Fruit fly (Drosophila melanogaster) whole organism, embryonic: ENCODE measurements around the gene Irc.
A peak's percentile ranks its signal among the peaks of the same experiment; 100 is the strongest.

Experiments
- Ada2b ChIP-seq: fragments of 200-800 bp; sonication (Bioruptor generic); IDR thresholded peaks from 2 replicates; pipeline ENCODE4 v1.3.6; 2022; ENCODE audit warnings: missing biosample characterization, missing genetic modification characterization
- Antp ChIP-seq: fragments of 200-800 bp; sonication (Bioruptor generic); optimal IDR thresholded peaks from 3 replicates; lab custom pipeline; 2016; ENCODE audit warnings: missing biosample characterization, missing genetic modification characterization
- B-H1 ChIP-seq: fragments of 200-800 bp; sonication (Bioruptor generic); IDR thresholded peaks from 3 replicates; pipeline ENCODE4 v1.3.6; 2022; ENCODE audit warnings: missing biosample characterization, missing genetic modification characterization
- BEAF-32 ChIP-seq: fragments of 200-800 bp; sonication (Bioruptor generic); optimal IDR thresholded peaks from 3 replicates; lab custom pipeline; 2017; ENCODE audit warnings: missing biosample characterization, missing genetic modification characterization, mild to moderate bottlenecking, moderate library complexity, missing genetic modification reagents
- CG1024 ChIP-seq: fragments of 200-800 bp; sonication (Bioruptor generic); IDR thresholded peaks from 2 replicates; pipeline ENCODE4 v1.3.6; 2022; ENCODE audit warnings: missing biosample characterization, missing genetic modification characterization
- CG10979 ChIP-seq: fragments of 200-800 bp; sonication (Bioruptor generic); optimal IDR thresholded peaks from 2 replicates; lab custom pipeline; 2018; ENCODE audit warnings: missing biosample characterization, mild to moderate bottlenecking, missing genetic modification characterization, moderate library complexity
- CG12071 ChIP-seq: fragments of 200-800 bp; sonication (Bioruptor generic); optimal IDR thresholded peaks from 3 replicates; lab custom pipeline; 2018; ENCODE audit warnings: missing biosample characterization, mild to moderate bottlenecking, missing genetic modification characterization
- CG13287 ChIP-seq: fragments of 200-800 bp; sonication (Bioruptor generic); IDR thresholded peaks from 2 replicates; pipeline ENCODE4 v1.3.6; 2022; ENCODE audit warnings: missing biosample characterization, missing genetic modification characterization; ENCODE audit not compliant: partially characterized antibody
- CG14667 ChIP-seq: fragments of 200-800 bp; sonication (Bioruptor generic); IDR thresholded peaks from 2 replicates; pipeline ENCODE4 v1.3.6; 2022; ENCODE audit warnings: missing biosample characterization, missing genetic modification characterization
- CG15269 ChIP-seq: fragments of 200-800 bp; sonication (Bioruptor generic); optimal IDR thresholded peaks from 2 replicates; lab custom pipeline; 2018; ENCODE audit warnings: missing biosample characterization, mild to moderate bottlenecking, missing genetic modification characterization, moderate library complexity
- CG17359 ChIP-seq: fragments of 200-800 bp; sonication (Bioruptor generic); optimal IDR thresholded peaks from 3 replicates; lab custom pipeline; 2018; ENCODE audit warnings: missing biosample characterization, mild to moderate bottlenecking, missing genetic modification characterization, moderate library complexity
- CG18011 ChIP-seq: fragments of 200-800 bp; sonication (Bioruptor generic); optimal IDR thresholded peaks from 2 replicates; lab custom pipeline; 2017; ENCODE audit warnings: missing biosample characterization, missing genetic modification characterization, mild to moderate bottlenecking, moderate library complexity, missing genotype
- CG3163 ChIP-seq: fragments of 200-800 bp; sonication (Bioruptor generic); optimal IDR thresholded peaks from 3 replicates; lab custom pipeline; 2016; ENCODE audit warnings: missing biosample characterization, missing genetic modification characterization
- CG3995 ChIP-seq: fragments of 200-800 bp; sonication (Bioruptor generic); optimal IDR thresholded peaks from 3 replicates; lab custom pipeline; 2016; ENCODE audit warnings: missing biosample characterization, missing genetic modification characterization
- CG4360 ChIP-seq: fragments of 200-800 bp; sonication (Bioruptor generic); IDR thresholded peaks from 2 replicates; pipeline ENCODE4 v1.3.6; 2022; ENCODE audit warnings: missing biosample characterization, missing genetic modification characterization
- CG6272 ChIP-seq: fragments of 200-800 bp; sonication (Bioruptor generic); IDR thresholded peaks from 2 replicates; pipeline ENCODE4 v1.3.6; 2022; ENCODE audit warnings: missing biosample characterization, missing genetic modification characterization
- CG6683 ChIP-seq: fragments of 200-800 bp; sonication (Bioruptor generic); optimal IDR thresholded peaks from 2 replicates; lab custom pipeline; 2017; ENCODE audit warnings: missing biosample characterization, mild to moderate bottlenecking, missing genetic modification characterization, missing genetic modification reagents
- CG6689 ChIP-seq: fragments of 200-800 bp; sonication (Bioruptor generic); IDR thresholded peaks from 2 replicates; pipeline ENCODE4 v1.3.6; 2022; ENCODE audit warnings: missing biosample characterization, missing genetic modification characterization
- CG8089 ChIP-seq: fragments of 200-800 bp; sonication (Bioruptor generic); optimal IDR thresholded peaks from 3 replicates; lab custom pipeline; 2016; ENCODE audit warnings: missing biosample characterization, missing genetic modification characterization
- CG9609 ChIP-seq: fragments of 200-800 bp; sonication (Bioruptor generic); optimal IDR thresholded peaks from 3 replicates; lab custom pipeline; 2016; ENCODE audit warnings: missing biosample characterization, missing genetic modification characterization
- CoRest ChIP-seq: fragments of 200-800 bp; sonication (Bioruptor generic); optimal IDR thresholded peaks from 3 replicates; lab custom pipeline; 2018; ENCODE audit warnings: missing biosample characterization, mild to moderate bottlenecking, missing genetic modification characterization, moderate library complexity
- Dbx ChIP-seq: fragments of 200-800 bp; sonication (Bioruptor generic); IDR thresholded peaks from 3 replicates; pipeline ENCODE4 v1.3.6; 2022; ENCODE audit warnings: missing biosample characterization, missing genetic modification characterization
- Dll ChIP-seq: fragments of 200-800 bp; sonication (Bioruptor generic); IDR thresholded peaks from 4 replicates; pipeline ENCODE4 v1.3.6; 2022; ENCODE audit warnings: missing biosample characterization, missing genetic modification characterization; ENCODE audit not compliant: partially characterized antibody
- Hey ChIP-seq: fragments of 200-800 bp; sonication (Bioruptor generic); optimal IDR thresholded peaks from 3 replicates; lab custom pipeline; 2018; ENCODE audit warnings: missing biosample characterization, mild to moderate bottlenecking, missing genetic modification characterization
- HmgZ ChIP-seq: fragments of 200-800 bp; sonication (Bioruptor generic); optimal IDR thresholded peaks from 2 replicates; lab custom pipeline; 2018; ENCODE audit warnings: missing biosample characterization, mild to moderate bottlenecking, missing genetic modification characterization
- Hr78 ChIP-seq, 2 experiments: fragments of 200-800 bp in 1 of 2; fragments of >200 bp in 1 of 2; sonication (Bioruptor generic) in 1 of 2; optimal IDR thresholded peaks; 2 replicates each; lab custom pipeline; 2017 to 2019; ENCODE audit warnings: missing biosample characterization in 2 of 2, missing genetic modification characterization in 2 of 2, mild to moderate bottlenecking in 1 of 2, moderate library complexity in 1 of 2
- Max ChIP-seq: fragments of 200-800 bp; sonication (Bioruptor generic); optimal IDR thresholded peaks from 2 replicates; lab custom pipeline; 2016; ENCODE audit warnings: missing biosample characterization, mild to moderate bottlenecking, missing genetic modification characterization
- NC2α ChIP-seq: fragments of 200-800 bp; sonication (Bioruptor generic); optimal IDR thresholded peaks from 2 replicates; lab custom pipeline; 2016; ENCODE audit warnings: missing biosample characterization, missing genetic modification characterization
- NK7.1 ChIP-seq: fragments of 200-800 bp; sonication (Bioruptor generic); optimal IDR thresholded peaks from 3 replicates; lab custom pipeline; 2016; ENCODE audit warnings: missing biosample characterization, missing genetic modification characterization
- Opbp ChIP-seq: fragments of 200-800 bp; sonication (Bioruptor generic); IDR thresholded peaks from 3 replicates; pipeline ENCODE4 v1.3.6; 2022; ENCODE audit warnings: missing biosample characterization, missing genetic modification characterization; ENCODE audit not compliant: partially characterized antibody
- Rx ChIP-seq: fragments of 200-800 bp; sonication (Bioruptor generic); IDR thresholded peaks from 2 replicates; pipeline ENCODE4 v1.3.6; 2022; ENCODE audit warnings: missing biosample characterization, missing genetic modification characterization
- Six4 ChIP-seq: fragments of 200-800 bp; sonication (Bioruptor generic); optimal IDR thresholded peaks from 2 replicates; lab custom pipeline; 2016; ENCODE audit warnings: missing biosample characterization, missing genetic modification characterization
- Sry-δ ChIP-seq: fragments of 200-800 bp; sonication (Bioruptor generic); optimal IDR thresholded peaks from 2 replicates; lab custom pipeline; 2016; ENCODE audit warnings: missing biosample characterization, missing genetic modification characterization
- al ChIP-seq: fragments of 200-800 bp; sonication (Bioruptor generic); IDR thresholded peaks from 2 replicates; pipeline ENCODE4 v1.3.6; 2022; ENCODE audit warnings: missing biosample characterization, missing genetic modification characterization
- br ChIP-seq: fragments of >200 bp; optimal IDR thresholded peaks from 2 replicates; lab custom pipeline; 2017
- caup ChIP-seq: fragments of 200-800 bp; sonication (Bioruptor generic); optimal IDR thresholded peaks from 3 replicates; lab custom pipeline; 2017; ENCODE audit warnings: missing biosample characterization, mild to moderate bottlenecking, missing genetic modification characterization, moderate library complexity; ENCODE audit not compliant: severe bottlenecking
- chm ChIP-seq: fragments of 200-800 bp; sonication (Bioruptor generic); IDR thresholded peaks from 2 replicates; pipeline ENCODE4 v1.3.6; 2022; ENCODE audit warnings: missing biosample characterization, missing genetic modification characterization
- crc ChIP-seq: fragments of 200-800 bp; sonication (Bioruptor generic); optimal IDR thresholded peaks from 2 replicates; lab custom pipeline; 2016; ENCODE audit warnings: missing biosample characterization, missing genetic modification characterization
- emc ChIP-seq: fragments of 200-800 bp; sonication (Bioruptor generic); optimal IDR thresholded peaks from 2 replicates; lab custom pipeline; 2016; ENCODE audit warnings: missing biosample characterization, missing genetic modification characterization
- gsb-n ChIP-seq: fragments of 200-800 bp; sonication (Bioruptor generic); optimal IDR thresholded peaks from 3 replicates; lab custom pipeline; 2018; ENCODE audit warnings: missing biosample characterization, mild to moderate bottlenecking, missing genetic modification characterization
- h ChIP-seq: fragments of >200 bp; optimal IDR thresholded peaks from 2 replicates; lab custom pipeline; 2017
- inv ChIP-seq: fragments of 200-800 bp; sonication (Bioruptor generic); IDR thresholded peaks from 2 replicates; pipeline ENCODE4 v1.3.6; 2022; ENCODE audit warnings: missing biosample characterization, missing genetic modification characterization; ENCODE audit not compliant: partially characterized antibody
- lbe ChIP-seq: fragments of 200-800 bp; sonication (Bioruptor generic); optimal IDR thresholded peaks from 2 replicates; lab custom pipeline; 2016; ENCODE audit warnings: missing biosample characterization, mild to moderate bottlenecking, missing genetic modification characterization
- oc ChIP-seq: fragments of 200-800 bp; sonication (Bioruptor generic); optimal IDR thresholded peaks from 2 replicates; lab custom pipeline; 2018; ENCODE audit warnings: missing biosample characterization, mild to moderate bottlenecking, missing genetic modification characterization, moderate library complexity
- org-1 ChIP-seq: fragments of 200-800 bp; sonication (Bioruptor generic); optimal IDR thresholded peaks from 2 replicates; lab custom pipeline; 2017; ENCODE audit warnings: missing biosample characterization, missing genetic modification characterization
- sd ChIP-seq: fragments of 200-800 bp; sonication (Bioruptor generic); optimal IDR thresholded peaks from 3 replicates; lab custom pipeline; 2018; ENCODE audit warnings: missing biosample characterization, mild to moderate bottlenecking, missing genetic modification characterization, moderate library complexity
- shn ChIP-seq: fragments of 200-800 bp; sonication (Bioruptor generic); optimal IDR thresholded peaks from 3 replicates; lab custom pipeline; 2016; ENCODE audit warnings: missing biosample characterization, missing genetic modification characterization
- sqz ChIP-seq: fragments of 200-800 bp; sonication (Bioruptor generic); optimal IDR thresholded peaks from 3 replicates; lab custom pipeline; 2018; ENCODE audit warnings: missing biosample characterization, mild to moderate bottlenecking, missing genetic modification characterization
- stc ChIP-seq: fragments of 200-800 bp; sonication (Bioruptor generic); IDR thresholded peaks from 2 replicates; pipeline ENCODE4 v1.3.6; 2022; ENCODE audit warnings: missing biosample characterization, missing genetic modification characterization
- sug ChIP-seq: fragments of 200-800 bp; optimal IDR thresholded peaks from 2 replicates; lab custom pipeline; 2019; ENCODE audit warnings: missing biosample characterization, mild to moderate bottlenecking, missing genetic modification characterization, moderate library complexity
- tna ChIP-seq: fragments of 200-800 bp; sonication (Bioruptor generic); IDR thresholded peaks from 2 replicates; pipeline ENCODE4 v1.3.6; 2022; ENCODE audit warnings: missing biosample characterization, missing genetic modification characterization; ENCODE audit not compliant: partially characterized antibody
- toy ChIP-seq: fragments of 200-800 bp; sonication (Bioruptor generic); IDR thresholded peaks from 2 replicates; pipeline ENCODE4 v1.3.6; 2022; ENCODE audit warnings: missing biosample characterization, missing genetic modification characterization

Gene Irc

DNA sequence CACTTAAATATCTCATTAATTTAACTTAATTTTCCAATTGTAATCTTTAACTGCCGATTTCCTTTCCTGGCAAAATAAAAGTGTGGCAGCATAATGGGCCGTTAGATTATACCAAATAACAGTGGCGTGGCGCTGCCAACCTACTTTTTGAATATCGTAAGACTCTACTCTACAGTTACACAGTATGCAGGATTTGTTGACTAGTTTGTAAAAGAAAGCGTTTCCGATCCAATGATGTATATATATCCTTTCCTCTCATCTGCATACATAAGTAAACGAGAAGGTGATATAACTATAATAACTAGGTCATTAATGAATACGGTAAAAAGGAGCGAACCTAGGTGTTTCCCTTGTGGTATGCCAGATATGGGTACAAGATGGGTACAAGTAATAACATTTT is 10.9 kb upstream of the Irc start, which contains the start of gene EMC2B (continued):
- no peak for TF ChIP-seq Opbp (GFP tag; lab: Robert Waterston, UW)
- no peak for TF ChIP-seq sd (tag; lab: Kevin White, UChicago)
- TF ChIP-seq Hr78 (GFP tag; optimal IDR thresholded peaks at IDR 0.05; lab: Kevin White, UChicago), result no peak
- TF ChIP-seq toy (GFP tag; lab: Robert Waterston, UW), result no peak
- no peak for TF ChIP-seq Six4 (GFP tag; lab: Kevin White, UChicago)
- TF ChIP-seq br, result no peak
- TF ChIP-seq CoRest (tag; lab: Kevin White, UChicago), result peak; percentile 55
- no peak for TF ChIP-seq org-1 (GFP tag; lab: Kevin White, UChicago)
- peak; percentile 35 for TF ChIP-seq CG15269 (tag; lab: Kevin White, UChicago)
- no peak for TF ChIP-seq crc (GFP tag; lab: Kevin White, UChicago)
- TF ChIP-seq oc, result no peak
- no peak for TF ChIP-seq CG14667 (GFP tag; lab: Robert Waterston, UW)
- peak; percentile 5 for TF ChIP-seq gsb-n
- no peak for TF ChIP-seq CG13287 (GFP tag; lab: Robert Waterston, UW)
- TF ChIP-seq CG6689 (GFP tag; lab: Robert Waterston, UW), result no peak
- no peak for TF ChIP-seq al (GFP tag; lab: Robert Waterston, UW)
- TF ChIP-seq HmgZ (tag; lab: Kevin White, UChicago), result peak; percentile 52
- no peak for TF ChIP-seq stc
- no peak for TF ChIP-seq Dbx (GFP tag; lab: Robert Waterston, UW)
- TF ChIP-seq lbe, result no peak
- peak; percentile 2 for TF ChIP-seq CG3995 (GFP tag; lab: Kevin White, UChicago)
- TF ChIP-seq CG6683 (GFP tag; lab: Kevin White, UChicago), result no peak
- no peak for TF ChIP-seq Sry-δ (GFP tag; lab: Kevin White, UChicago)
- peak; percentile 41 for TF ChIP-seq CG9609
- peak; percentile 42 for TF ChIP-seq NK7.1 (GFP tag; lab: Kevin White, UChicago)
- TF ChIP-seq Ada2b (GFP tag; lab: Robert Waterston, UW), result no peak
- no peak for TF ChIP-seq CG3163 (GFP tag; lab: Kevin White, UChicago)
- TF ChIP-seq CG4360, result no peak
- TF ChIP-seq CG8089 (GFP tag; lab: Kevin White, UChicago), result no peak
- TF ChIP-seq CG17359 (tag; lab: Kevin White, UChicago), result peak; percentile 12
- TF ChIP-seq Max (GFP tag; lab: Kevin White, UChicago), result no peak
- no peak for TF ChIP-seq Dll (GFP tag; lab: Robert Waterston, UW)
- no peak for TF ChIP-seq chm (GFP tag; lab: Robert Waterston, UW)
- no peak for TF ChIP-seq caup
- TF ChIP-seq shn (GFP tag; lab: Kevin White, UChicago), result peak; percentile 21
- TF ChIP-seq Hey, result no peak
- TF ChIP-seq sqz, result no peak
- TF ChIP-seq Antp (GFP tag; lab: Kevin White, UChicago), result peak; percentile 52
- no peak for TF ChIP-seq Rx (GFP tag; lab: Robert Waterston, UW)
- TF ChIP-seq B-H1 (GFP tag; lab: Robert Waterston, UW), result no peak
- TF ChIP-seq CG1024 (GFP tag; lab: Robert Waterston, UW), result no peak
- no peak for TF ChIP-seq tna (GFP tag; lab: Robert Waterston, UW)
- no peak for TF ChIP-seq h (lab: Kevin White, UChicago)
- no peak for TF ChIP-seq emc (GFP tag; lab: Kevin White, UChicago)
- TF ChIP-seq CG10979 (tag; lab: Kevin White, UChicago), result no peak
- no peak for TF ChIP-seq CG18011
- peak; percentile 31 for TF ChIP-seq BEAF-32 (GFP tag; lab: Kevin White, UChicago)
- TF ChIP-seq NC2α, result no peak
- no peak for TF ChIP-seq CG12071 (GFP tag; lab: Kevin White, UChicago)
- TF ChIP-seq inv, result no peak
- TF ChIP-seq CG6272, result no peak
- TF ChIP-seq sug (tag; lab: Kevin White, UChicago), result peak; percentile 33
